Worm (Caenorhabditis elegans): ENCODE measurements around the gene nkat-1.

The nkat-1 gene

ce11 chrX:14146740-14147140, 6.8 kb upstream of the nkat-1 start (continued):
- TF ChIP-seq daf-12 (tag; optimal IDR thresholded peaks at IDR 0.05) (no peak), unc-39 (tag; optimal IDR thresholded peaks at IDR 0.05) (no peak), nhr-237 (tag; optimal IDR thresholded peaks at IDR 0.05) (no peak), ceh-9 (tag; optimal IDR thresholded peaks at IDR 0.05) (no peak), jun-1 (tag; optimal IDR thresholded peaks at IDR 0.05) (peak; percentile 80), lin-15B (tag; optimal IDR thresholded peaks at IDR 0.05) (peak; percentile 22), nhr-28 (tag; optimal IDR thresholded peaks at IDR 0.05) (no peak), pqm-1 (tag; optimal IDR thresholded peaks at IDR 0.05) (peak; percentile 53), fkh-2 (tag; optimal IDR thresholded peaks at IDR 0.05) (no peak), mdl-1 (tag; optimal IDR thresholded peaks at IDR 0.05) (no peak), lsy-12 (tag; optimal IDR thresholded peaks at IDR 0.05) (no peak), elt-2 (tag; optimal IDR thresholded peaks at IDR 0.05) (peak; percentile 52), nhr-25 (tag; optimal IDR thresholded peaks at IDR 0.05) (peak; percentile 93), nhr-43 (tag; optimal IDR thresholded peaks at IDR 0.05; ENCODE audit: poor library complexity, severe bottlenecking) (peak; percentile 56), nfya-1 (tag; optimal IDR thresholded peaks at IDR 0.05; ENCODE audit: insufficient read depth) (peak; percentile 88), egl-27 (tag; optimal IDR thresholded peaks at IDR 0.05) (no peak), nhr-23 (tag; optimal IDR thresholded peaks at IDR 0.05) (peak; percentile 86), eor-1 (tag; optimal IDR thresholded peaks at IDR 0.05) (peak in 1 of 2 experiments; percentile 47), snpc-4 (tag; optimal IDR thresholded peaks at IDR 0.05) (peak; percentile 51)

ce11 chrX:14145634-14146033, 5.7 kb upstream of the nkat-1 start:
- TF ChIP-seq nhr-43 (tag; optimal IDR thresholded peaks at IDR 0.05; ENCODE audit: poor library complexity, severe bottlenecking), result no peak
- no peak for TF ChIP-seq lin-39 (tag; optimal IDR thresholded peaks at IDR 0.05)
- TF ChIP-seq egl-27 (tag; optimal IDR thresholded peaks at IDR 0.05), result no peak
- TF ChIP-seq unc-62 (GFP tag; optimal IDR thresholded peaks at IDR 0.05), result no peak
- no peak for TF ChIP-seq snpc-4 (tag; optimal IDR thresholded peaks at IDR 0.05)
- TF ChIP-seq aly-2 (tag; optimal IDR thresholded peaks at IDR 0.05), result no peak
- no peak for TF ChIP-seq elt-3 (tag; optimal IDR thresholded peaks at IDR 0.05)
- no peak for TF ChIP-seq unc-39 (tag; optimal IDR thresholded peaks at IDR 0.05)
- peak; percentile 57 for TF ChIP-seq pha-4 (tag; optimal IDR thresholded peaks at IDR 0.05)
- no peak for TF ChIP-seq nhr-23 (tag; optimal IDR thresholded peaks at IDR 0.05)
- no peak for TF ChIP-seq eor-1 (tag; optimal IDR thresholded peaks at IDR 0.05)
- no peak for TF ChIP-seq skn-1 (tag; optimal IDR thresholded peaks at IDR 0.05)
- TF ChIP-seq ceh-28 (tag; optimal IDR thresholded peaks at IDR 0.05), result no peak
- TF ChIP-seq nhr-28 (tag; optimal IDR thresholded peaks at IDR 0.05), result no peak
- TF ChIP-seq pqm-1 (tag; optimal IDR thresholded peaks at IDR 0.05), result no peak
- TF ChIP-seq elt-2 (tag; optimal IDR thresholded peaks at IDR 0.05), result peak; percentile 1
- TF ChIP-seq lsy-12 (tag; optimal IDR thresholded peaks at IDR 0.05), result no peak

ce11 chrX:14141896-14142392, 2.0 kb upstream of the nkat-1 start, which contains the start of gene ceh-89:
ceh-89 (plus strand) TSS chrX:14141946.
- TF ChIP-seq zag-1 (tag; optimal IDR thresholded peaks at IDR 0.05) (no peak), pqm-1 (tag; optimal IDR thresholded peaks at IDR 0.05) (no peak), ztf-4 (tag; optimal IDR thresholded peaks at IDR 0.05) (no peak), fkh-10 (GFP tag; optimal IDR thresholded peaks at IDR 0.05) (no peak), eor-1 (tag; optimal IDR thresholded peaks at IDR 0.05) (no peak), ceh-16 (tag; optimal IDR thresholded peaks at IDR 0.05) (no peak), fkh-2 (tag; optimal IDR thresholded peaks at IDR 0.05) (no peak), skn-1 (tag; optimal IDR thresholded peaks at IDR 0.05) (no peak), ceh-28 (tag; optimal IDR thresholded peaks at IDR 0.05) (no peak), jun-1 (tag; optimal IDR thresholded peaks at IDR 0.05) (no peak)

- TF ChIP-seq ceh-16 (tag; optimal IDR thresholded peaks at IDR 0.05) (no peak), ceh-82 (tag; optimal IDR thresholded peaks at IDR 0.05) (no peak), hmg-11 (tag; optimal IDR thresholded peaks at IDR 0.05) (no peak), ZK546.5 (tag; optimal IDR thresholded peaks at IDR 0.05) (no peak), elt-2 (tag; optimal IDR thresholded peaks at IDR 0.05) (no peak), egl-27 (tag; optimal IDR thresholded peaks at IDR 0.05) (no peak), nhr-12 (tag; optimal IDR thresholded peaks at IDR 0.05) (no peak), nhr-28 (tag; optimal IDR thresholded peaks at IDR 0.05) (no peak), fkh-10 (GFP tag; optimal IDR thresholded peaks at IDR 0.05) (no peak)
These were observed 1.5 kb upstream of the nkat-1 start for ce11 chrX:14141344-14141841.
